Worm (Caenorhabditis elegans): Measurements from ENCODE around the gene srh-20.
"Not testable (repeated sequence)": the region's sequence is repeated elsewhere in the genome, so short reads cannot be mapped to it uniquely, and the experiment has no call there.

The srh-20 gene

ce11 chrV:4889976-4890479 is 34.7 kb upstream of the srh-20 start, which contains the start of gene T19H12.2:
Gene T19H12.2, plus strand, starts transcription at chrV:4890429.
- TF ChIP-seq pes-1 (GFP tag; IDR thresholded peaks at IDR 0.05) = no peak
- no peak for TF ChIP-seq aly-1 (tag; optimal IDR thresholded peaks at IDR 0.05)
- no peak for TF ChIP-seq tbx-37 (GFP tag; conservative IDR thresholded peaks at IDR 0.05)
- no peak for TF ChIP-seq hmg-4 (GFP tag; optimal IDR thresholded peaks at IDR 0.05)
- TF ChIP-seq hmbx-1 (tag; optimal IDR thresholded peaks at IDR 0.05) = no peak
- TF ChIP-seq ets-7 (tag; optimal IDR thresholded peaks at IDR 0.05) = no peak
- TF ChIP-seq tbx-11 (GFP tag; IDR thresholded peaks at IDR 0.05) = no peak
- TF ChIP-seq sea-1 (GFP tag; conservative IDR thresholded peaks at IDR 0.05) = no peak
- TF ChIP-seq F13C5.2 (tag; optimal IDR thresholded peaks at IDR 0.05) = no peak
- TF ChIP-seq scrt-1 (GFP tag; IDR thresholded peaks at IDR 0.05) = no peak
- TF ChIP-seq hnd-1 (tag; optimal IDR thresholded peaks at IDR 0.05) = no peak
- TF ChIP-seq flt-1 (GFP tag; IDR thresholded peaks at IDR 0.05) = no peak
- TF ChIP-seq B0310.2 (tag; optimal IDR thresholded peaks at IDR 0.05) = no peak
- TF ChIP-seq ceh-13 (GFP tag; optimal IDR thresholded peaks at IDR 0.05) = no peak

- TF ChIP-seq hnd-1 (tag; optimal IDR thresholded peaks at IDR 0.05) (no peak), ets-7 (tag; optimal IDR thresholded peaks at IDR 0.05) (no peak), hmg-4 (GFP tag; optimal IDR thresholded peaks at IDR 0.05) (no peak), scrt-1 (GFP tag; IDR thresholded peaks at IDR 0.05) (no peak)
These were observed 33.9 kb upstream of the srh-20 start for ce11 chrV:4890781-4891180.

DNA sequence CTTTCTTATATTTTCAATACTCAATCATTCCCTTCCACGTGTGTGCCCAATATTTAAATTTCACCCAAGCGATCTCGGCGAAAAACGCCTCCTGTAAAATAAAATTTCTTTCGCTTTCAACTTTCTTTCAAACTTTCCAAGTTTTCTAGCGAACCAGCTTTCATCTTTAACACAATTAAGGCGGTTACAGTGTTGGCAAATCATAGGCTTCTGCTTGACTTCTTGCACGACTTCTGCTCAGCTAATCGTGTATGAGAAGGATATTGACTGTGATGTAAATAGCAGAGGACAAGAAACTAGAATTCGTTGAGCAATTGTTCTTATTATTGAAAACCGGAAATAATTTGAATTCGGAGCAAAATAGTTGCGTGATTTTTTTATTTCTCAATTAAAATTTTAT is 33.4 kb upstream of the srh-20 start:
- TF ChIP-seq ama-1 (optimal IDR thresholded peaks at IDR 0.05) (no peak), ets-7 (tag; optimal IDR thresholded peaks at IDR 0.05) (no peak), tbx-37 (GFP tag; conservative IDR thresholded peaks at IDR 0.05) (no peak), sea-1 (GFP tag; conservative IDR thresholded peaks at IDR 0.05) (no peak), tbx-11 (GFP tag; IDR thresholded peaks at IDR 0.05) (no peak), pes-1 (GFP tag; IDR thresholded peaks at IDR 0.05) (no peak), F13C5.2 (tag; optimal IDR thresholded peaks at IDR 0.05) (no peak), hnd-1 (tag; optimal IDR thresholded peaks at IDR 0.05) (no peak), tra-4 (tag; optimal IDR thresholded peaks at IDR 0.05) (no peak), ceh-13 (GFP tag; optimal IDR thresholded peaks at IDR 0.05) (no peak), aly-1 (tag; optimal IDR thresholded peaks at IDR 0.05) (no peak), ceh-36 (tag; optimal IDR thresholded peaks at IDR 0.05) (no peak), flt-1 (GFP tag; IDR thresholded peaks at IDR 0.05) (no peak), B0310.2 (tag; optimal IDR thresholded peaks at IDR 0.05) (no peak), hmbx-1 (tag; optimal IDR thresholded peaks at IDR 0.05) (no peak), hmg-4 (GFP tag; optimal IDR thresholded peaks at IDR 0.05) (no peak), scrt-1 (GFP tag; IDR thresholded peaks at IDR 0.05) (no peak)

DNA sequence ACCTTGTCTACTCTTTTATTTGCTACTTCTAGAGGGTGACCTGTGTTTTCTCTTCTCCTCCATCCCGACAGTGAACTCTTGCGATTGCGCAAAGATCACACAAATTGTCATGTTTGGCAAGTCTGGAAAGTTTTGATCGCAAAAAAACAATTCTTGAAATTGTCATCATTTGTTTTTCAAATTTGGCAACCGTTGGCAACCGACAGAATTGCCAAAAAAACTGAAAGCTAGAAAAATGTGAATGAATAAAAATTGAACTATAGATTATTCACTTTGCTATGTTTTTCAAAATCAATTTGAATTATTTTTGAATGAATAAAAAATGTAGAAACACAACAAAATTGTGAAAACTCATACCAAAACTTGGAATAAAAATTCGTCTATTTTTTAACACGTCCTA is 29.7 kb upstream of the srh-20 start, which contains the start of gene ugt-11:
TSS of gene ugt-11 (minus strand) at position 101 of the 400 bp plus-strand sequence.
- TF ChIP-seq ceh-13 (GFP tag; optimal IDR thresholded peaks at IDR 0.05) (no peak), sea-1 (GFP tag; conservative IDR thresholded peaks at IDR 0.05) (no peak), tra-4 (tag; optimal IDR thresholded peaks at IDR 0.05) (no peak), B0310.2 (tag; optimal IDR thresholded peaks at IDR 0.05) (no peak), flt-1 (GFP tag; IDR thresholded peaks at IDR 0.05) (no peak), pes-1 (GFP tag; IDR thresholded peaks at IDR 0.05) (no peak), scrt-1 (GFP tag; IDR thresholded peaks at IDR 0.05) (no peak)

DNA sequence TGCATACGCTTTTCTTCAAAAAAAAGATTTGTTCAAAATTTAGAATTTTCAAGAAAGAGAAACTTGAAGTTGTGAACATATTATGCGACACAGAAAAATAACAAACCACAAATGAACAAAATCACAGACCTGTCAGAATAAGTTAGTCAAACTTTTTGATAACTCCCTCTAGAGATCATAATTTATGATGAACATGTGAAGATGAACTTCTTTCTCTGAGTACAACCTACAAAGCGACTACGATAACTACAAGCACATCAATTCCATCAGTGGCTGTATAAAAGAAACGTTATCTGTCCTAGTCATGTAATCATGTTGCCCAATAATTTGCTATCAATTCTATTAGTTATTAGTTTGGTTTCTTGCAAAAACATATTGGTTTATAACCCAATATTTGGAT is 29.0 kb upstream of the srh-20 start, which contains the start of gene ugt-9:
TSS of gene ugt-9 (plus strand) at position 305 of the 400 bp plus-strand sequence.
- TF ChIP-seq B0310.2 (tag; optimal IDR thresholded peaks at IDR 0.05) = no peak
- no peak for TF ChIP-seq pes-1 (GFP tag; IDR thresholded peaks at IDR 0.05)
- no peak for TF ChIP-seq tbx-11 (GFP tag; IDR thresholded peaks at IDR 0.05)
- TF ChIP-seq ceh-13 (GFP tag; optimal IDR thresholded peaks at IDR 0.05) = no peak
- TF ChIP-seq hnd-1 (tag; optimal IDR thresholded peaks at IDR 0.05) = no peak
- TF ChIP-seq flt-1 (GFP tag; IDR thresholded peaks at IDR 0.05) = no peak
- TF ChIP-seq scrt-1 (GFP tag; IDR thresholded peaks at IDR 0.05) = no peak
- TF ChIP-seq tra-4 (tag; optimal IDR thresholded peaks at IDR 0.05) = no peak

ce11 chrV:4900020-4900419 is 24.7 kb upstream of the srh-20 start, which contains the start of gene ugt-10:
Gene ugt-10, minus strand, starts transcription at chrV:4900120.
- not testable (repeated sequence) for TF ChIP-seq hmbx-1, F13C5.2, tra-4 (tag; optimal IDR thresholded peaks at IDR 0.05)

DNA sequence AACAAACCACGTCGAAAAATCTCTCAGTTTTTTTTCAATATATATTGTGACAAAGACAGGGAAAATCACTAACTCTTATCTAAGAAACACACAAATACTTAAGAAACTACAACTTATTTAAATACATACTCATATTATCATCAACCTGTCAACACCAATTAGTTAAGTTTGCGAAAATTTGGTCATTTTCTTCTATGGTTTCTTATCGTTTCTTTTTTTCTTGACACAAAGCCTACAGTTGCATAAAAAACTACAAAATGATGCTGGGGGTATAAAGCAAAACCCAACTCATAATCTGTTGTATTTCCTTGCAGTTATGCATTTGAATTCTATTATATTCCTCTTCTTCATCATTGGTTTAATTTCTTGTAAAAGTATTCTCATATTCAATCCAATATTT is 23.6 kb upstream of the srh-20 start, which contains the start of gene ugt-67:
TSS of gene ugt-67 (plus strand) at position 301 of the 400 bp plus-strand sequence.
- no peak for TF ChIP-seq tra-4 (tag; optimal IDR thresholded peaks at IDR 0.05)
- no peak for TF ChIP-seq ceh-36 (tag; optimal IDR thresholded peaks at IDR 0.05)
- no peak for TF ChIP-seq scrt-1 (GFP tag; IDR thresholded peaks at IDR 0.05)
- no peak for TF ChIP-seq ama-1 (optimal IDR thresholded peaks at IDR 0.05)
- TF ChIP-seq tbx-11 (GFP tag; IDR thresholded peaks at IDR 0.05) = no peak
- TF ChIP-seq B0310.2 (tag; optimal IDR thresholded peaks at IDR 0.05) = no peak
- no peak for TF ChIP-seq hmbx-1 (tag; optimal IDR thresholded peaks at IDR 0.05)
- no peak for TF ChIP-seq hmg-4 (GFP tag; optimal IDR thresholded peaks at IDR 0.05)
- TF ChIP-seq F13C5.2 (tag; optimal IDR thresholded peaks at IDR 0.05) = no peak

ce11 chrV:4903696-4904095 is 21.0 kb upstream of the srh-20 start, which contains the start of gene ugt-8:
Gene ugt-8, plus strand, starts transcription at chrV:4903930.
- TF ChIP-seq ets-7 (tag; optimal IDR thresholded peaks at IDR 0.05) (no peak), hnd-1 (tag; optimal IDR thresholded peaks at IDR 0.05) (no peak), tra-4 (tag; optimal IDR thresholded peaks at IDR 0.05) (no peak), ceh-13 (GFP tag; optimal IDR thresholded peaks at IDR 0.05) (no peak), tbx-37 (GFP tag; conservative IDR thresholded peaks at IDR 0.05) (no peak), F13C5.2 (tag; optimal IDR thresholded peaks at IDR 0.05) (no peak), flt-1 (GFP tag; IDR thresholded peaks at IDR 0.05) (no peak), sea-1 (GFP tag; conservative IDR thresholded peaks at IDR 0.05) (no peak), B0310.2 (tag; optimal IDR thresholded peaks at IDR 0.05) (no peak)

Data from whole organism, early embryonic.